Worm (Caenorhabditis elegans) whole organism, L3 larva: Measurements from ENCODE around the gene orc-2.

ENCODE experiments used
- ceh-82 ChIP-seq: fragments of 150-350 bp; optimal IDR thresholded peaks from 2 replicates; lab custom pipeline; 2014; ENCODE audit warnings: missing biosample characterization, missing genetic modification characterization
- egl-27 ChIP-seq: sonication (generic microtip); optimal IDR thresholded peaks from 4 replicates; lab custom pipeline; 2017; ENCODE audit warnings: missing biosample characterization, missing genetic modification reagents, missing genetic modification characterization
- elt-3 ChIP-seq, 3 experiments: fragments of 150-350 bp in 1 of 3; sonication (generic microtip) in 2 of 3; optimal IDR thresholded peaks; 2 replicates in 2 of 3; 4 replicates in 1 of 3; lab custom pipeline; 2014 to 2017; ENCODE audit warnings: missing biosample characterization in 3 of 3, missing genetic modification characterization in 3 of 3
- fkh-10 ChIP-seq: sonication (generic microtip); optimal IDR thresholded peaks from 2 replicates; lab custom pipeline; 2017; ENCODE audit warnings: missing biosample characterization, missing genetic modification reagents, missing genetic modification characterization
- fos-1 ChIP-seq: fragments of 150-350 bp; optimal IDR thresholded peaks from 2 replicates; lab custom pipeline; 2014; ENCODE audit warnings: missing biosample characterization, missing genetic modification characterization
- nhr-28 ChIP-seq: fragments of 150-350 bp; optimal IDR thresholded peaks from 2 replicates; lab custom pipeline; 2014; ENCODE audit warnings: missing biosample characterization, missing genetic modification characterization
- nhr-77 ChIP-seq: fragments of 150-350 bp; optimal IDR thresholded peaks from 2 replicates; lab custom pipeline; 2014; ENCODE audit warnings: missing biosample characterization, missing genetic modification characterization
- pha-4 ChIP-seq: fragments of 150-350 bp; optimal IDR thresholded peaks from 2 replicates; lab custom pipeline; 2014; ENCODE audit warnings: missing biosample characterization, missing genetic modification reagents, missing genetic modification characterization
- pqm-1 ChIP-seq: fragments of 150-350 bp; optimal IDR thresholded peaks from 2 replicates; lab custom pipeline; 2017; ENCODE audit warnings: missing biosample characterization, missing genetic modification characterization, inconsistent platforms
- skn-1 ChIP-seq: fragments of 150-350 bp; optimal IDR thresholded peaks from 2 replicates; lab custom pipeline; 2014; ENCODE audit warnings: missing biosample characterization, missing genetic modification characterization
- snpc-4 ChIP-seq: fragments of 150-350 bp; optimal IDR thresholded peaks from 2 replicates; lab custom pipeline; 2014; ENCODE audit warnings: missing biosample characterization, missing genetic modification characterization
- zag-1 ChIP-seq: fragments of 150-350 bp; optimal IDR thresholded peaks from 2 replicates; lab custom pipeline; 2014; ENCODE audit warnings: missing biosample characterization, missing genetic modification characterization

DNA sequence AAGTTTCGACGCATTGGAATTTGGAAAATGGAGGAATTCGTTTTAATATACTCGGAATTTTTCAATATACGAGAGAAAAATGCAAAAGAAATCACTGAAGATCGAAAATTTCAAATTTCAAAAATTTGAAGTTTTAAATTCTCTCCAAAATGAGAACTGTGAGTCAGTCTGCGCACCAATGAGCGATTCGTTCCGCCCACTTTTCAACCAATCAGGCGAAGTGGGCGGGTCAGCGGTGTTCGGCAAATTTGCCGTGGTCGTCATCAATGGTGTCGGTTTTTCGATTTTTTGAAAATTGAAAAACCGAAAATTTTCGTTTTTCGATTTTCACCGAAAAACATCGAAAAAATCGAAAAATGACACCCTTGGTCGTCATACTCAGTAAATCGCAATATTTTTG, 35.2 kb upstream of the orc-2 start:
- TF ChIP-seq elt-3 (tag; optimal IDR thresholded peaks at IDR 0.05; lab: Kevin White, UChicago) (no peak), snpc-4 (no peak), fos-1 (no peak), nhr-77 (tag; lab: Kevin White, UChicago) (no peak), skn-1 (tag; lab: Kevin White, UChicago) (no peak), pqm-1 (tag; lab: Kevin White, UChicago) (no peak), nhr-28 (tag; lab: Kevin White, UChicago) (no peak), egl-27 (tag; lab: Kevin White, UChicago) (no peak), fkh-10 (GFP tag; lab: Kevin White, UChicago) (no peak), ceh-82 (tag; lab: Kevin White, UChicago) (no peak), pha-4 (tag; lab: Kevin White, UChicago) (no peak), zag-1 (no peak)
